Worm (Caenorhabditis elegans) whole organism, mixed stage, embryonic: ENCODE data around the gene bec-1.

ENCODE experiments used
- elt-1 ChIP-seq: sonication (generic microtip); optimal IDR thresholded peaks from 2 replicates; lab custom pipeline; 2017; ENCODE audit warnings: missing genetic modification characterization, mild to moderate bottlenecking, missing compliant biosample characterization, antibody characterized with exemption, moderate library complexity, borderline replicate concordance; ENCODE audit not compliant: insufficient read depth
- ham-2 ChIP-seq: fragments of 200-800 bp; sonication (Bioruptor generic); optimal IDR thresholded peaks from 2 replicates; lab custom pipeline; 2018; ENCODE audit warnings: mild to moderate bottlenecking, missing genetic modification characterization, missing compliant biosample characterization
- nhr-28 ChIP-seq: fragments of 150-350 bp; optimal IDR thresholded peaks from 2 replicates; lab custom pipeline; 2014; ENCODE audit warnings: missing biosample characterization, missing genetic modification characterization
- nhr-76 ChIP-seq: sonication (generic microtip); optimal IDR thresholded peaks from 2 replicates; lab custom pipeline; 2017; ENCODE audit warnings: missing biosample characterization, missing genetic modification characterization
- sptf-1 ChIP-seq: sonication (generic microtip); optimal IDR thresholded peaks from 2 replicates; lab custom pipeline; 2017; ENCODE audit warnings: mild to moderate bottlenecking, missing genetic modification characterization, moderate library complexity, missing compliant biosample characterization

- TF ChIP-seq elt-1 (tag; lab: Kevin White, UChicago) (no peak), sptf-1 (tag; lab: Kevin White, UChicago) (no peak), nhr-76 (no peak), nhr-28 (no peak), ham-2 (GFP tag; lab: Kevin White, UChicago) (no peak)
Observed at ce11 chrIV:5653649-5654048, 10.6 kb downstream of the bec-1 start, which contains the start of gene clec-178.
